Worm (Caenorhabditis elegans) whole organism, midembryonic: Measurements from ENCODE around the gene btb-18.
A peak's percentile ranks its signal among the peaks of the same experiment; 100 is the strongest.

ENCODE experiments used
- T22C8.4 ChIP-seq: fragments of 200-800 bp; sonication (Bioruptor generic); IDR thresholded peaks from 2 replicates; pipeline ENCODE4 v1.3.6; 2022; ENCODE audit warnings: missing genetic modification characterization, missing compliant biosample characterization
- cog-1 ChIP-seq: sonication (generic microtip); optimal IDR thresholded peaks from 2 replicates; lab custom pipeline; 2016; ENCODE audit warnings: missing genetic modification characterization, missing compliant biosample characterization
- flt-1 ChIP-seq: fragments of 200-800 bp; sonication (Bioruptor generic); IDR thresholded peaks from 2 replicates; pipeline ENCODE4 v1.3.6; 2022; ENCODE audit warnings: missing genetic modification characterization, missing compliant biosample characterization
- klf-2 ChIP-seq: fragments of 200-800 bp; sonication (Bioruptor generic); conservative IDR thresholded peaks from 2 replicates; pipeline ENCODE4 v1.3.6; 2022; ENCODE audit warnings: missing genetic modification reagents, missing genetic modification characterization, missing compliant biosample characterization
- med-1 ChIP-seq: sonication (generic microtip); optimal IDR thresholded peaks from 2 replicates; lab custom pipeline; 2017; ENCODE audit warnings: missing genetic modification characterization, mild to moderate bottlenecking, missing compliant biosample characterization, antibody characterized with exemption, missing genetic modification reagents; ENCODE audit not compliant: insufficient read depth
- ref-1 ChIP-seq: fragments of 200-800 bp; sonication (Bioruptor generic); conservative IDR thresholded peaks from 2 replicates; pipeline ENCODE4 v1.3.6; 2022; ENCODE audit warnings: missing genetic modification reagents, missing genetic modification characterization, missing compliant biosample characterization
- tab-1 ChIP-seq: fragments of 200-800 bp; sonication (Bioruptor generic); IDR thresholded peaks from 2 replicates; pipeline ENCODE4 v1.3.6; 2022; ENCODE audit warnings: missing genetic modification characterization, missing compliant biosample characterization
- ztf-23 ChIP-seq: fragments of 200-800 bp; sonication (Bioruptor generic); IDR thresholded peaks from 2 replicates; pipeline ENCODE4 v1.3.6; 2022; ENCODE audit warnings: missing genetic modification reagents, missing genetic modification characterization, missing compliant biosample characterization
- ztf-29 ChIP-seq: fragments of 200-800 bp; sonication (Bioruptor generic); IDR thresholded peaks from 2 replicates; pipeline ENCODE4 v1.3.6; 2022; ENCODE audit warnings: missing genetic modification reagents, missing genetic modification characterization, missing compliant biosample characterization

The btb-18 gene

ce11 chrII:3297914-3298313 is at the start of gene btb-18:
Gene btb-18, plus strand, starts transcription at chrII:3298214.
- TF ChIP-seq tab-1 (GFP tag; lab: Robert Waterston, UW) = no peak
- no peak for TF ChIP-seq ztf-23 (GFP tag; lab: Robert Waterston, UW)
- no peak for TF ChIP-seq ztf-29 (GFP tag; lab: Robert Waterston, UW)
- no peak for TF ChIP-seq med-1 (GFP tag; lab: Kevin White, UChicago)
- no peak for TF ChIP-seq klf-2 (GFP tag; lab: Robert Waterston, UW)
- TF ChIP-seq cog-1 = no peak
- no peak for TF ChIP-seq T22C8.4 (GFP tag; lab: Robert Waterston, UW)
- TF ChIP-seq ref-1 (GFP tag; lab: Robert Waterston, UW) = no peak
- no peak for TF ChIP-seq flt-1 (GFP tag; lab: Robert Waterston, UW)

- TF ChIP-seq klf-2 (GFP tag; lab: Robert Waterston, UW) (no peak), cog-1 (no peak), med-1 (GFP tag; lab: Kevin White, UChicago) (no peak)
Observed at ce11 chrII:3249406-3249805, 48.6 kb upstream of the btb-18 start, which contains the start of gene clec-124. Gene clec-124, plus strand, starts transcription at chrII:3249706.

ce11 chrII:3250195-3250594 is 47.8 kb upstream of the btb-18 start:
- TF ChIP-seq klf-2 (GFP tag; lab: Robert Waterston, UW) = no peak
- TF ChIP-seq flt-1 (GFP tag; lab: Robert Waterston, UW) = no peak
- no peak for TF ChIP-seq tab-1 (GFP tag; lab: Robert Waterston, UW)
- TF ChIP-seq cog-1 = no peak
- TF ChIP-seq ref-1 (GFP tag; lab: Robert Waterston, UW) = no peak
- TF ChIP-seq ztf-23 (GFP tag; lab: Robert Waterston, UW) = no peak
- TF ChIP-seq med-1 (GFP tag; lab: Kevin White, UChicago) = no peak
- TF ChIP-seq T22C8.4 (GFP tag; lab: Robert Waterston, UW) = no peak
- TF ChIP-seq ztf-29 (GFP tag; lab: Robert Waterston, UW) = no peak

- no peak for TF ChIP-seq ztf-29 (GFP tag; lab: Robert Waterston, UW)
Observed at ce11 chrII:3251782-3252181, 46.2 kb upstream of the btb-18 start.

- TF ChIP-seq med-1 (GFP tag; lab: Kevin White, UChicago) = no peak
- TF ChIP-seq tab-1 (GFP tag; lab: Robert Waterston, UW) = no peak
- TF ChIP-seq ref-1 (GFP tag; lab: Robert Waterston, UW) = no peak
- TF ChIP-seq flt-1 (GFP tag; lab: Robert Waterston, UW) = no peak
- no peak for TF ChIP-seq T22C8.4 (GFP tag; lab: Robert Waterston, UW)
- no peak for TF ChIP-seq cog-1
- no peak for TF ChIP-seq ztf-29 (GFP tag; lab: Robert Waterston, UW)
- no peak for TF ChIP-seq klf-2 (GFP tag; lab: Robert Waterston, UW)
- no peak for TF ChIP-seq ztf-23 (GFP tag; lab: Robert Waterston, UW)
Observed at ce11 chrII:3259254-3259653, 38.8 kb upstream of the btb-18 start, which contains the start of gene gcy-19. Gene gcy-19, minus strand, starts transcription at chrII:3259354.

ce11 chrII:3262504-3262903 is 35.5 kb upstream of the btb-18 start, which contains the start of gene F02E11.2:
Gene F02E11.2, plus strand, starts transcription at chrII:3262804.
- no peak for TF ChIP-seq tab-1 (GFP tag; lab: Robert Waterston, UW)
- TF ChIP-seq ztf-29 (GFP tag; lab: Robert Waterston, UW) = no peak
- no peak for TF ChIP-seq med-1 (GFP tag; lab: Kevin White, UChicago)
- TF ChIP-seq T22C8.4 (GFP tag; lab: Robert Waterston, UW) = no peak
- TF ChIP-seq flt-1 (GFP tag; lab: Robert Waterston, UW) = no peak
- no peak for TF ChIP-seq ref-1 (GFP tag; lab: Robert Waterston, UW)
- TF ChIP-seq klf-2 (GFP tag; lab: Robert Waterston, UW) = no peak
- no peak for TF ChIP-seq ztf-23 (GFP tag; lab: Robert Waterston, UW)
- no peak for TF ChIP-seq cog-1

- TF ChIP-seq ztf-23 (GFP tag; lab: Robert Waterston, UW) = no peak
- TF ChIP-seq flt-1 (GFP tag; lab: Robert Waterston, UW) = no peak
- TF ChIP-seq T22C8.4 (GFP tag; lab: Robert Waterston, UW) = no peak
- no peak for TF ChIP-seq ref-1 (GFP tag; lab: Robert Waterston, UW)
Observed at ce11 chrII:3264704-3265103, 33.3 kb upstream of the btb-18 start.

- TF ChIP-seq cog-1 (no peak), med-1 (GFP tag; lab: Kevin White, UChicago) (no peak), klf-2 (GFP tag; lab: Robert Waterston, UW) (no peak), ztf-29 (GFP tag; lab: Robert Waterston, UW) (no peak), tab-1 (GFP tag; lab: Robert Waterston, UW) (no peak), ref-1 (GFP tag; lab: Robert Waterston, UW) (no peak), flt-1 (GFP tag; lab: Robert Waterston, UW) (no peak), ztf-23 (GFP tag; lab: Robert Waterston, UW) (no peak), T22C8.4 (GFP tag; lab: Robert Waterston, UW) (no peak)
Observed at ce11 chrII:3267365-3267764, 30.6 kb upstream of the btb-18 start, which contains the start of gene F02E11.7. Gene F02E11.7, plus strand, starts transcription at chrII:3267665.

ce11 chrII:3267815-3268214 is 30.2 kb upstream of the btb-18 start:
- 0 out of 2 replicates have a peak, but pooled peaks have one; percentile 34 for TF ChIP-seq ref-1 (GFP tag; lab: Robert Waterston, UW)
- peak; percentile 69 for TF ChIP-seq flt-1 (GFP tag; lab: Robert Waterston, UW)
- no peak for TF ChIP-seq med-1 (GFP tag; lab: Kevin White, UChicago)
- no peak for TF ChIP-seq ztf-23 (GFP tag; lab: Robert Waterston, UW)
- TF ChIP-seq klf-2 (GFP tag; lab: Robert Waterston, UW) = 0 out of 2 replicates have a peak, but pooled peaks have one; percentile 6
- peak; percentile 68 for TF ChIP-seq tab-1 (GFP tag; lab: Robert Waterston, UW)
- peak; percentile 41 for TF ChIP-seq T22C8.4 (GFP tag; lab: Robert Waterston, UW)
- no peak for TF ChIP-seq cog-1
- no peak for TF ChIP-seq ztf-29 (GFP tag; lab: Robert Waterston, UW)
